Worm (Caenorhabditis elegans): ENCODE measurements around the gene F58H1.8.
A peak's percentile ranks its signal among the peaks of the same experiment; 100 is the strongest.

The F58H1.8 gene

DNA sequence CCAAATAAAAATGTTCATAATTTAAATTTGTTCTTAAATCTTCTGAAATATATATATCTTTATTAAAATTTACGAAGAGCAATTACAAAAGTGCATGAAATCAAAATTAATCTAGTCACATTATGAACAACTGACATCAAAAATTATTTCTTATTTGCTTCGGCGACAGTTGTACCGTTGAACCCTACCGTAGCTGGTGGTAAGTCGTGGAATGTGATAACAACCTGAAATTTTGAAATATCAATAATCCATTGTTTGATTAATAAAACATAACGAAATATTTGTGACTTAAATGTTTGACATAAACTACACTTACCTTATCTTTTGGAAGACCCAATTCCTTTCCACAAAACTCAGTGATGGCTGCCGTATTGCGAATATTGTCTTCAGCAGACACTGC is 41.8 kb downstream of the F58H1.8 start:
- TF ChIP-seq unc-98 (GFP tag; IDR thresholded peaks at IDR 0.05) = no peak
- no peak for TF ChIP-seq nhr-11 (tag; optimal IDR thresholded peaks at IDR 0.05)
- no peak for TF ChIP-seq nhr-76 (tag; optimal IDR thresholded peaks at IDR 0.05)
- no peak for TF ChIP-seq ces-1 (GFP tag; optimal IDR thresholded peaks at IDR 0.05)
- peak in 1 of 2 experiments; percentile 28 for TF ChIP-seq lin-35 (GFP tag; optimal IDR thresholded peaks at IDR 0.05)
- TF ChIP-seq ztf-4 (tag; optimal IDR thresholded peaks at IDR 0.05) = no peak
- peak; percentile 82 for TF ChIP-seq elt-2 (tag; optimal IDR thresholded peaks at IDR 0.05)
- TF ChIP-seq lin-14 (GFP tag; optimal IDR thresholded peaks at IDR 0.05) = no peak
- TF ChIP-seq fos-1 (tag; optimal IDR thresholded peaks at IDR 0.05) = no peak
- peak; percentile 29 for TF ChIP-seq nhr-71 (tag; optimal IDR thresholded peaks at IDR 0.05)
- TF ChIP-seq rnt-1 (tag; optimal IDR thresholded peaks at IDR 0.05) = no peak
- peak; percentile 39 for TF ChIP-seq nhr-90 (tag; optimal IDR thresholded peaks at IDR 0.05; ENCODE audit: poor library complexity)
- no peak for TF ChIP-seq skn-1 (tag; optimal IDR thresholded peaks at IDR 0.05)
- TF ChIP-seq ceh-90 (tag; optimal IDR thresholded peaks at IDR 0.05) = no peak
- TF ChIP-seq snpc-4 (tag; optimal IDR thresholded peaks at IDR 0.05) = no peak

- TF ChIP-seq lin-14 (GFP tag; optimal IDR thresholded peaks at IDR 0.05) (peak; percentile 20), grh-1 (GFP tag; IDR thresholded peaks at IDR 0.05) (0 out of 2 replicates have a peak, but pooled peaks have one; percentile 20), efl-1 (optimal IDR thresholded peaks at IDR 0.05) (peak in 1 of 2 experiments; percentile 6), efl-1 (GFP tag; optimal IDR thresholded peaks at IDR 0.05 in 1 of 2) (peak in 1 of 2 experiments; percentile 6), nhr-90 (tag; optimal IDR thresholded peaks at IDR 0.05; ENCODE audit: poor library complexity) (peak; percentile 9), nhr-11 (tag; optimal IDR thresholded peaks at IDR 0.05) (no peak), unc-62 (GFP tag; optimal IDR thresholded peaks at IDR 0.05) (no peak), hlh-4 (tag; optimal IDR thresholded peaks at IDR 0.05) (no peak), rnt-1 (tag; optimal IDR thresholded peaks at IDR 0.05) (no peak), ama-1 (optimal IDR thresholded peaks at IDR 0.05) (peak; percentile 62), lin-35 (GFP tag; optimal IDR thresholded peaks at IDR 0.05) (peak in 1 of 2 experiments; percentile 21), ces-1 (GFP tag; optimal IDR thresholded peaks at IDR 0.05) (no peak), elt-3 (tag; optimal IDR thresholded peaks at IDR 0.05) (peak in 1 of 6 experiments; percentile 63)
Measured at ce11 chrV:11978179-11978578, 43.2 kb downstream of the F58H1.8 start, which contains the start of gene mif-2. Gene mif-2, minus strand, starts transcription at chrV:11978459.

- TF ChIP-seq swsn-7 (tag; optimal IDR thresholded peaks at IDR 0.05) (peak; percentile 97), nhr-237 (tag; optimal IDR thresholded peaks at IDR 0.05) (peak; percentile 76), hpl-2 (GFP tag; optimal IDR thresholded peaks at IDR 0.05) (peak; percentile 87), F16B12.6 (tag; optimal IDR thresholded peaks at IDR 0.05) (peak; percentile 66), egl-13 (tag; optimal IDR thresholded peaks at IDR 0.05) (peak; percentile 94), ztf-4 (tag; optimal IDR thresholded peaks at IDR 0.05) (peak; percentile 82), mep-1 (tag; optimal IDR thresholded peaks at IDR 0.05) (peak; percentile 84), unc-86 (tag; optimal IDR thresholded peaks at IDR 0.05) (peak; percentile 94), efl-1 (optimal IDR thresholded peaks at IDR 0.05) (peak; percentile 91 to 96), efl-1 (GFP tag; optimal IDR thresholded peaks at IDR 0.05 in 1 of 2) (peak; percentile 83 to 99), nhr-11 (tag; optimal IDR thresholded peaks at IDR 0.05) (peak; percentile 82), C34B4.2 (tag; optimal IDR thresholded peaks at IDR 0.05) (peak; percentile 23), pax-3 (tag; optimal IDR thresholded peaks at IDR 0.05) (peak; percentile 98), hlh-17 (GFP tag; optimal IDR thresholded peaks at IDR 0.05; ENCODE audit: borderline replicate concordance) (no peak), egl-27 (tag; optimal IDR thresholded peaks at IDR 0.05) (peak in 1 of 2 experiments; percentile 76), rnt-1 (tag; optimal IDR thresholded peaks at IDR 0.05) (peak; percentile 97), elt-2 (tag; optimal IDR thresholded peaks at IDR 0.05) (peak; percentile 91), lin-35 (GFP tag; optimal IDR thresholded peaks at IDR 0.05) (peak; percentile 85 to 90), lin-14 (GFP tag; optimal IDR thresholded peaks at IDR 0.05) (peak; percentile 95), hlh-4 (tag; optimal IDR thresholded peaks at IDR 0.05) (no peak), C16A3.4 (tag; optimal IDR thresholded peaks at IDR 0.05) (peak; percentile 84), lin-13 (GFP tag; optimal IDR thresholded peaks at IDR 0.05) (peak; percentile 94), blmp-1 (tag; optimal IDR thresholded peaks at IDR 0.05) (no peak), nhr-47 (tag; optimal IDR thresholded peaks at IDR 0.05) (peak; percentile 98), ama-1 (optimal IDR thresholded peaks at IDR 0.05) (peak; percentile 94), nhr-90 (tag; optimal IDR thresholded peaks at IDR 0.05; ENCODE audit: poor library complexity) (peak; percentile 98), pag-3 (tag; optimal IDR thresholded peaks at IDR 0.05; ENCODE audit: borderline replicate concordance, insufficient read depth) (peak; percentile 36), xbp-1 (tag; optimal IDR thresholded peaks at IDR 0.05) (peak; percentile 93), nhr-12 (tag; optimal IDR thresholded peaks at IDR 0.05) (peak; percentile 20), lin-39 (tag; optimal IDR thresholded peaks at IDR 0.05) (peak; percentile 86), irx-1 (tag; optimal IDR thresholded peaks at IDR 0.05) (peak; percentile 90), sup-37 (GFP tag; optimal IDR thresholded peaks at IDR 0.05) (peak; percentile 89), fkh-8 (tag; optimal IDR thresholded peaks at IDR 0.05) (peak; percentile 95), ces-1 (GFP tag; optimal IDR thresholded peaks at IDR 0.05) (no peak)
Measured at ce11 chrV:11979673-11980561, 45.0 kb downstream of the F58H1.8 start, which contains the start of gene snr-4. Gene snr-4, minus strand, starts transcription at chrV:11979723.
